Worm (Caenorhabditis elegans) whole organism, mixed stage, embryonic: Measurements from ENCODE around the gene pho-5.

ENCODE experiments used
- ceh-43 ChIP-seq: fragments of 200-800 bp; sonication (Bioruptor generic); optimal IDR thresholded peaks from 2 replicates; lab custom pipeline; 2018; ENCODE audit warnings: mild to moderate bottlenecking, missing genetic modification characterization, moderate library complexity, missing compliant biosample characterization
- ces-1 ChIP-seq: fragments of 150-350 bp; optimal IDR thresholded peaks from 2 replicates; lab custom pipeline; 2014; ENCODE audit warnings: missing biosample characterization, missing genetic modification reagents, missing genetic modification characterization
- hlh-1 ChIP-seq: fragments of 150-350 bp; optimal IDR thresholded peaks from 2 replicates; lab custom pipeline; 2014; ENCODE audit warnings: missing biosample characterization, missing genetic modification reagents, missing genetic modification characterization
- lin-13 ChIP-seq: fragments of 150-350 bp; optimal IDR thresholded peaks from 2 replicates; lab custom pipeline; 2014; ENCODE audit warnings: missing biosample characterization, missing genetic modification characterization
- mls-2 ChIP-seq: sonication (generic microtip); optimal IDR thresholded peaks from 2 replicates; lab custom pipeline; 2016; ENCODE audit warnings: mild to moderate bottlenecking, missing genetic modification characterization, moderate library complexity, missing compliant biosample characterization
- nhr-2 ChIP-seq: fragments of 150-350 bp; optimal IDR thresholded peaks from 2 replicates; lab custom pipeline; 2014; ENCODE audit warnings: missing biosample characterization, missing genetic modification characterization
- nhr-237 ChIP-seq: fragments of 150-350 bp; optimal IDR thresholded peaks from 2 replicates; lab custom pipeline; 2014; ENCODE audit warnings: missing biosample characterization, missing genetic modification characterization
- nhr-28 ChIP-seq: fragments of 150-350 bp; optimal IDR thresholded peaks from 2 replicates; lab custom pipeline; 2014; ENCODE audit warnings: missing biosample characterization, missing genetic modification characterization
- snpc-4 ChIP-seq: fragments of 150-350 bp; optimal IDR thresholded peaks from 2 replicates; lab custom pipeline; 2014; ENCODE audit warnings: missing biosample characterization, missing genetic modification characterization
- ztf-11 ChIP-seq: fragments of 150-350 bp; optimal IDR thresholded peaks from 2 replicates; lab custom pipeline; 2014; ENCODE audit warnings: missing biosample characterization, missing genetic modification characterization

DNA sequence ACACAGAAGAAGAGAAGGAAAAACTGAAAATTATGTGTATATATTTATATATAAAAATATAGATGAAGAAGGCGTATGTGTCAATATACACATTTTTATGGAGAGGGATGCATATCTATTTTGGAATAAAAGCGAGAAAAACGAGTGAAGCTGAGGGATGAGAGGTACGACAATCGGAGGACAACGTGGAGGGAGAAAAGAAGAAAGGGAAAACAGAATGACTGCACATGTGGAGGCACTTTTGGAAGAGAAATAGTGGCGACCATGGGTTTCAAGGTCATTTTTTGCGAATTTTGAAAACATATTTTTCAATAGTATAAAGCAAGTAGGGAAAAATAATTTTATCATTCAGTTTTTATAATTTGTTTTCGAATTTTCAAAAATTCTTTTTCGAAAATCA lies 6.9 kb upstream of the pho-5 start:
- TF ChIP-seq lin-13 (tag; lab: Kevin White, UChicago), result no peak
- no peak for TF ChIP-seq ces-1 (GFP tag; lab: Kevin White, UChicago)
- TF ChIP-seq snpc-4 (tag; lab: Kevin White, UChicago), result no peak
- TF ChIP-seq nhr-2 (tag; lab: Kevin White, UChicago), result no peak
- TF ChIP-seq ceh-43 (GFP tag; lab: Kevin White, UChicago), result no peak
- no peak for TF ChIP-seq nhr-237 (tag; lab: Kevin White, UChicago)
- TF ChIP-seq hlh-1 (tag; lab: Kevin White, UChicago), result no peak
- TF ChIP-seq nhr-28 (tag; lab: Kevin White, UChicago), result no peak
- TF ChIP-seq mls-2 (tag; lab: Kevin White, UChicago), result no peak
- no peak for TF ChIP-seq ztf-11 (tag; lab: Kevin White, UChicago)
